Worm (Caenorhabditis elegans) whole organism, early embryonic: ENCODE data around the gene vars-1.
A peak's percentile ranks its signal among the peaks of the same experiment; 100 is the strongest.

Experiments
- B0310.2 ChIP-seq: sonication (generic microtip); optimal IDR thresholded peaks from 2 replicates; lab custom pipeline; 2016; ENCODE audit warnings: mild to moderate bottlenecking, missing genetic modification characterization, missing compliant biosample characterization
- F13C5.2 ChIP-seq: sonication (generic microtip); optimal IDR thresholded peaks from 2 replicates; lab custom pipeline; 2017; ENCODE audit warnings: mild to moderate bottlenecking, missing genetic modification characterization, inconsistent platforms, missing compliant biosample characterization
- aly-1 ChIP-seq: sonication (generic microtip); optimal IDR thresholded peaks from 2 replicates; lab custom pipeline; 2016; ENCODE audit warnings: missing genetic modification characterization, missing compliant biosample characterization
- ama-1 ChIP-seq: fragments of 150-350 bp; optimal IDR thresholded peaks from 2 replicates; lab custom pipeline; 2014
- ceh-13 ChIP-seq: fragments of 200-800 bp; sonication (Bioruptor generic); optimal IDR thresholded peaks from 2 replicates; lab custom pipeline; 2018; ENCODE audit warnings: mild to moderate bottlenecking, missing genetic modification characterization, missing compliant biosample characterization
- ceh-36 ChIP-seq: sonication (generic microtip); optimal IDR thresholded peaks from 2 replicates; lab custom pipeline; 2016; ENCODE audit warnings: missing genetic modification characterization, inconsistent platforms, missing compliant biosample characterization
- ets-7 ChIP-seq: sonication (generic microtip); optimal IDR thresholded peaks from 2 replicates; lab custom pipeline; 2016; ENCODE audit warnings: missing genotype, missing genetic modification characterization, missing compliant biosample characterization
- flt-1 ChIP-seq: fragments of 200-800 bp; sonication (Bioruptor generic); IDR thresholded peaks from 2 replicates; pipeline ENCODE4 v1.3.6; 2022; ENCODE audit warnings: missing genetic modification characterization, missing compliant biosample characterization
- hmbx-1 ChIP-seq: sonication (generic microtip); optimal IDR thresholded peaks from 2 replicates; lab custom pipeline; 2016; ENCODE audit warnings: mild to moderate bottlenecking, missing genetic modification characterization, missing compliant biosample characterization
- hmg-4 ChIP-seq: fragments of 200-800 bp; sonication (Bioruptor generic); optimal IDR thresholded peaks from 2 replicates; lab custom pipeline; 2018; ENCODE audit warnings: mild to moderate bottlenecking, missing genetic modification characterization, missing compliant biosample characterization
- hnd-1 ChIP-seq: sonication (generic microtip); optimal IDR thresholded peaks from 2 replicates; lab custom pipeline; 2016; ENCODE audit warnings: missing genetic modification characterization, missing compliant biosample characterization
- pes-1 ChIP-seq: fragments of 200-800 bp; sonication (Bioruptor generic); IDR thresholded peaks from 2 replicates; pipeline ENCODE4 v1.3.6; 2022; ENCODE audit warnings: missing genetic modification reagents, missing genetic modification characterization, missing compliant biosample characterization
- scrt-1 ChIP-seq: fragments of 200-800 bp; sonication (Bioruptor generic); IDR thresholded peaks from 2 replicates; pipeline ENCODE4 v1.3.6; 2022; ENCODE audit warnings: missing genetic modification characterization, missing compliant biosample characterization
- sea-1 ChIP-seq: fragments of 200-800 bp; sonication (Bioruptor generic); conservative IDR thresholded peaks from 2 replicates; pipeline ENCODE4 v1.3.6; 2022; ENCODE audit warnings: missing genetic modification characterization, missing compliant biosample characterization
- tbx-11 ChIP-seq: fragments of 200-800 bp; sonication (Bioruptor generic); IDR thresholded peaks from 2 replicates; pipeline ENCODE4 v1.3.6; 2022; ENCODE audit warnings: missing genetic modification characterization, missing compliant biosample characterization
- tbx-37 ChIP-seq: fragments of 200-800 bp; sonication (Bioruptor generic); conservative IDR thresholded peaks from 2 replicates; pipeline ENCODE4 v1.3.6; 2022; ENCODE audit warnings: missing genetic modification reagents, missing genetic modification characterization, missing compliant biosample characterization
- tra-4 ChIP-seq: sonication (generic microtip); optimal IDR thresholded peaks from 2 replicates; lab custom pipeline; 2017; ENCODE audit warnings: missing genetic modification characterization, missing compliant biosample characterization

The vars-1 gene

ce11 chrV:8043664-8044063 is 12.5 kb downstream of the vars-1 start:
- TF ChIP-seq ceh-13 (GFP tag; lab: Kevin White, UChicago) (no peak), ets-7 (tag; lab: Kevin White, UChicago) (no peak), pes-1 (no peak), hmg-4 (GFP tag; lab: Kevin White, UChicago) (no peak), flt-1 (GFP tag; lab: Robert Waterston, UW) (no peak), hnd-1 (tag; lab: Kevin White, UChicago) (no peak), tra-4 (tag; lab: Kevin White, UChicago) (no peak), aly-1 (tag; lab: Kevin White, UChicago) (no peak), tbx-37 (GFP tag; lab: Robert Waterston, UW) (no peak), ama-1 (lab: Kevin White, UChicago) (no peak), sea-1 (GFP tag; lab: Robert Waterston, UW) (no peak), tbx-11 (GFP tag; lab: Robert Waterston, UW) (no peak), B0310.2 (tag; lab: Kevin White, UChicago) (no peak), hmbx-1 (tag; lab: Kevin White, UChicago) (no peak), F13C5.2 (tag; lab: Kevin White, UChicago) (no peak), ceh-36 (tag; lab: Kevin White, UChicago) (no peak), scrt-1 (GFP tag; lab: Robert Waterston, UW) (no peak)

ce11 chrV:8044957-8045356 is 13.7 kb downstream of the vars-1 start:
- peak; percentile 33 for TF ChIP-seq hmg-4 (GFP tag; lab: Kevin White, UChicago)
- no peak for TF ChIP-seq hmbx-1 (tag; lab: Kevin White, UChicago)

DNA sequence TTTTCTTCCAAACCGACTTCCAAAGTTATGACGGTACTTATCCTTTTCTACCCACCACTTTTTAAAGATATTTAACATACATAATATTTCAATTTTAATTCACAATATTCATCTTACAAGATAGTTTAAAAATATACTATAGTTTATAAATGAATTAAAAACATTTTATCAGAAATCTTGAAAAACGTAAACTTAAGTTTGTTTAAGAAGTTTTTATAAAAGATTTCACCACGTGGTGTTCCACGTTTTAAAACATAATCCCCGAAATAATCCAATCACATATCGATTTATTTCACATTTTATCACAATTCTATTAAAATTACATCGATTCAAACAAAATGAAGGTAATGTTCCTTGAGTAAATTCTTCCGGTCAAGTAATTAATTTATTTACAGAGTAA is 15.5 kb downstream of the vars-1 start, which contains the start of gene ZC513.3:
Gene ZC513.3 (plus strand): TSS at position 301 of the 400 bp plus-strand sequence.
- TF ChIP-seq hnd-1 (tag; lab: Kevin White, UChicago) (no peak), flt-1 (GFP tag; lab: Robert Waterston, UW) (no peak), ceh-36 (tag; lab: Kevin White, UChicago) (no peak), F13C5.2 (tag; lab: Kevin White, UChicago) (no peak), scrt-1 (GFP tag; lab: Robert Waterston, UW) (no peak), tbx-37 (GFP tag; lab: Robert Waterston, UW) (no peak), hmbx-1 (tag; lab: Kevin White, UChicago) (no peak), aly-1 (tag; lab: Kevin White, UChicago) (no peak), pes-1 (no peak), ceh-13 (GFP tag; lab: Kevin White, UChicago) (no peak), sea-1 (GFP tag; lab: Robert Waterston, UW) (no peak), B0310.2 (tag; lab: Kevin White, UChicago) (no peak), ets-7 (tag; lab: Kevin White, UChicago) (no peak), tra-4 (tag; lab: Kevin White, UChicago) (no peak), hmg-4 (GFP tag; lab: Kevin White, UChicago) (no peak)

ce11 chrV:8050059-8050677 is 19.0 kb downstream of the vars-1 start:
- TF ChIP-seq ets-7 (tag; lab: Kevin White, UChicago) (no peak), ceh-36 (tag; lab: Kevin White, UChicago) (no peak), pes-1 (no peak), sea-1 (GFP tag; lab: Robert Waterston, UW) (no peak), scrt-1 (GFP tag; lab: Robert Waterston, UW) (no peak), F13C5.2 (tag; lab: Kevin White, UChicago) (no peak), hmbx-1 (tag; lab: Kevin White, UChicago) (no peak), tbx-37 (GFP tag; lab: Robert Waterston, UW) (no peak), flt-1 (GFP tag; lab: Robert Waterston, UW) (no peak), tbx-11 (GFP tag; lab: Robert Waterston, UW) (no peak), tra-4 (tag; lab: Kevin White, UChicago) (no peak), B0310.2 (tag; lab: Kevin White, UChicago) (no peak), ama-1 (lab: Kevin White, UChicago) (no peak)

DNA sequence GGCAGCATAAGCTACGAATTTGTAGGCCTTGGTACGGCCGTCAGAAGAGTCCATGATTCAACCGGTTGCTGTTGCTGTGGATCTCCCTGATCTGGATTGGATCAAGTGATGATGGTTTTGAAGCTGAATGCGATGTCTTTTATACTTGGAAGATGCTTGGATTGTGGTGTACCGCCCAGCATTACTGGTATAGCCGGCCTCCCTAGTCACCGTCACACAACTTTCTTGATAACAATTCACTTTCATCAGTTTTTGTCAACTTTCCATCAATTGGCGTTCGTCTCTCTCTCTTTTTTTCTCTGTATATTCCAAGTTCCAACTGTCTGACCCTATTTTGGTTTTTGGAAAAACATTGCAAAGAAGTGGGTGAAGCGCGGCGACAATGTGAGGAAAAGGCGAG is 19.6 kb downstream of the vars-1 start, which contains the start of gene col-43:
Gene col-43 (minus strand): TSS at position 101 of the 400 bp plus-strand sequence.
- TF ChIP-seq scrt-1 (GFP tag; lab: Robert Waterston, UW): no peak
- TF ChIP-seq aly-1 (tag; lab: Kevin White, UChicago): no peak
- no peak for TF ChIP-seq hmg-4 (GFP tag; lab: Kevin White, UChicago)
- no peak for TF ChIP-seq ceh-36 (tag; lab: Kevin White, UChicago)
- no peak for TF ChIP-seq ets-7 (tag; lab: Kevin White, UChicago)
- TF ChIP-seq tbx-37 (GFP tag; lab: Robert Waterston, UW): no peak
- TF ChIP-seq flt-1 (GFP tag; lab: Robert Waterston, UW): no peak
- no peak for TF ChIP-seq tbx-11 (GFP tag; lab: Robert Waterston, UW)

ce11 chrV:8051851-8052250 is 20.6 kb downstream of the vars-1 start, which contains the start of gene sth-1:
Gene sth-1 (plus strand): TSS chrV:8052151.
- TF ChIP-seq B0310.2 (tag; lab: Kevin White, UChicago) (no peak), ceh-13 (GFP tag; lab: Kevin White, UChicago) (no peak), tbx-37 (GFP tag; lab: Robert Waterston, UW) (no peak), scrt-1 (GFP tag; lab: Robert Waterston, UW) (no peak), hmbx-1 (tag; lab: Kevin White, UChicago) (no peak), sea-1 (GFP tag; lab: Robert Waterston, UW) (no peak), pes-1 (no peak)

DNA sequence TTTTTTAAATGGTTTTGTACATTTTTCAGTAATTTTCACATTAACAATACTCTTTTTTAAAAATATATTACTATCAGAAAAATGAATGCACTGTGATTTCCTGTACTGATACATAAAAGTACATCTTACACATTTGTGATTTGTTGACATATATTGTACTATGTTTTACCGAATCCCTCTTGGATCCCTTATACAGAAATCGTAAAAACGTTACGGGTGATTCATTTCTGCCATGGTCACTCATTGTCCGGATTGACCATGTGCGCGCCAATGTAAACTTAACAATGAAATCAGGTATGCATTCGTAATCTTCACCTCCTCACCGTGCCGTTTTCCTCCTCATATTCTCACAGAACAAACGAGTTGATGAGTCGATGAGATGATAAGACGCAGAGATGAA is 22.9 kb downstream of the vars-1 start, which contains the start of gene ZC513.2:
Gene ZC513.2 (plus strand): TSS at position 301 of the 400 bp plus-strand sequence.
- TF ChIP-seq hmg-4 (GFP tag; lab: Kevin White, UChicago) (no peak), F13C5.2 (tag; lab: Kevin White, UChicago) (no peak), ets-7 (tag; lab: Kevin White, UChicago) (no peak), hmbx-1 (tag; lab: Kevin White, UChicago) (no peak), scrt-1 (GFP tag; lab: Robert Waterston, UW) (no peak), aly-1 (tag; lab: Kevin White, UChicago) (no peak), hnd-1 (tag; lab: Kevin White, UChicago) (no peak), tbx-11 (GFP tag; lab: Robert Waterston, UW) (no peak), tbx-37 (GFP tag; lab: Robert Waterston, UW) (no peak), tra-4 (tag; lab: Kevin White, UChicago) (no peak), ceh-13 (GFP tag; lab: Kevin White, UChicago) (no peak), pes-1 (no peak), ama-1 (lab: Kevin White, UChicago) (no peak), B0310.2 (tag; lab: Kevin White, UChicago) (no peak), ceh-36 (tag; lab: Kevin White, UChicago) (no peak), sea-1 (GFP tag; lab: Robert Waterston, UW) (no peak), flt-1 (GFP tag; lab: Robert Waterston, UW) (no peak)
